Fruit fly (Drosophila melanogaster): ENCODE results near the gene Aos1.

Gene Aos1

DNA sequence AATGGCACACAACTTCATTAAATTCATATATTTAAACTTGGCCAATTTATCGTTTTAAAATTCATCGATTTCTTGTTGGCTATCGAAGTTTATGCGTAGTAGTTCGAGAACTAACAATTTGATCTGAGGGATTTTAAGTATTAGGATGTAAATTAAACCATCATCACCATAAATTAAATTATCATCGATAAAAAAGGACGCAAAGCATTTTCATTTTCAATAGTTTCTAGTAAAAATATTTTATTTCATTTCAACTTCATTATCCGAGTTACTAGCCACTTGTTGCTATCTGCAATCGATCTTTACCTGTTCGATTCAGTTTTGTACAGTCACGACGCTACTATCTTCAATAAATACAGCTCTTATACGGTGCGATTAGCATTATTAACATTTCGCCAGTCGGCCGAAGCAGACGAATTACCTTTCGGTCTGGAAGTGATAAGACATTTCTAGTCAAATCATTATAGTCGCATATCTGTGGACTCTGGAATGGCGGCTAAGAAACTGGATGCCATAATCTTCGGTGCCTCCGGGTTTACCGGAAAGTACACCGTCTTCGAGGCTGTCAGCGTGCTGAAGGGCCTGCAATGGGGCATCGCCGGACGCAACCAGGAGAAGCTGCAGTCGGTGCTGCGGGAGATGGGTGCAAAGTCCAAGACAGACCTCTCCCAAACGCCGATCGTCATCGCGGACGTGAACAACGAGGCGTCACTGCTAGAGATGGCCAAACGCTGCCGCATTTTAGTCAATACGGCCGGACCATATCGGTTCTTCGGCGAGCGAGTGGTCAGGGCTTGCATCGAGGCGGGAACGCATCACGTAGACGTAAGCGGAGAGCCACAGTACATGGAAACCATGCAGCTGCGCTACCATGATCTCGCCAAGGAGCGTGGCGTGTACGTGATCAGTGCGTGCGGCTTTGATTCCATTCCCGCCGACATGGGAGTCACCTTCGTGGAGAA lies 27.1 kb downstream of the Aos1 start, which contains the start of gene CG5167 (continued):
- TF ChIP-seq CTCF (GFP tag; optimal IDR thresholded peaks at IDR 0.05) (no peak), fd102C (GFP tag; optimal IDR thresholded peaks at IDR 0.05) (no peak), Dip3 (GFP tag; optimal IDR thresholded peaks at IDR 0.05) (peak; percentile 7), Bteb2 (GFP tag; optimal IDR thresholded peaks at IDR 0.05) (no peak), CG1529 (GFP tag; optimal IDR thresholded peaks at IDR 0.05) (no peak), CG8388 (GFP tag; optimal IDR thresholded peaks at IDR 0.05) (peak; percentile 24), Nf-YB (GFP tag; optimal IDR thresholded peaks at IDR 0.05) (no peak), CG4707 (GFP tag; optimal IDR thresholded peaks at IDR 0.05) (no peak), YL-1 (GFP tag; optimal IDR thresholded peaks at IDR 0.05) (no peak), CG2875 (GFP tag; optimal IDR thresholded peaks at IDR 0.05) (no peak), CG31441 (GFP tag; IDR thresholded peaks at IDR 0.05) (peak; percentile 38; the same call in 1 of the 2 replicates), Antp (GFP tag; optimal IDR thresholded peaks at IDR 0.05) (no peak), gce (GFP tag; IDR thresholded peaks at IDR 0.05) (0 out of 3 replicates have a peak, but pooled peaks have one; percentile 30), CG2129 (GFP tag; IDR thresholded peaks at IDR 0.05; ENCODE audit: partially characterized antibody) (no peak), kah (GFP tag; optimal IDR thresholded peaks at IDR 0.05) (peak; percentile 66), CG15601 (tag; optimal IDR thresholded peaks at IDR 0.05) (peak; percentile 37), jumu (GFP tag; optimal IDR thresholded peaks at IDR 0.05) (no peak), prd (optimal IDR thresholded peaks at IDR 0.05) (no peak), prd (GFP tag; IDR thresholded peaks at IDR 0.05) (no peak)

DNA sequence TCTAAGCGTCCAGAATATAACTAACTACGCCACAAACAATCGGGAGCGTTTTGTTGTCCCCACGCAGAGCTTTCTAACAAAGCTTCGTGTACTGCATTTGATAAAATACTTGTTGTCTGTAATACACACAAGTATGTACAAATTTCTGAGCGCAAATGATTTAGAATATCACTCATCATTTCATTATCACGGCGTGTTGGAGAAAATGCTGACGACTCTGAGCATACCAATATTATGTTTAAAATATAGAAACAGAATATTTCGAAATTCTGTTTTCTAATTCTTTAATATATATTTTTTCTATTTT lies 27.7 kb downstream of the Aos1 start, which contains the start of gene Cyp9f2:
Cyp9f2 (minus strand) TSS at position 101 of the 307 bp plus-strand sequence.
- TF ChIP-seq NFAT (GFP tag; IDR thresholded peaks at IDR 0.05) (no peak), bbx (GFP tag; IDR thresholded peaks at IDR 0.05; ENCODE audit: partially characterized antibody) (0 out of 2 replicates have a peak, but pooled peaks have one; percentile 8)

DNA sequence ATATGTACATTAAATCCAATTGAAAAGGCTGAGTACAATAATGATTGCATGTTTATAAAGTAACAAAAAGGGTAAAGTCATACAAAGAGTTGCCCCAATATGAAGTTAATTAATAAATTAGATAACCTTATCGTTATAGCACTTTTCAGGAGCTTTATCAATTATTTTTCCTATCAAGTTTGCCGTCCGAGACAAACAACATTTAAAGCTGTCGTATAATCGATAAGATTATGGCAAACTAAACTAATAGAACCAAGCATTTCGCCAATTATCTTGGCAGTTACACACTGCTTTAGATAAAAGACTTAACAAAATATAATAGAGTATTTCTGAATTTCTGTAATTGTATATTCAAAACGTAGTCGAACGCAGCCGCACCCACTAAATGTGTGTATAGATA lies 28.5 kb downstream of the Aos1 start:
- TF ChIP-seq Hey (tag; optimal IDR thresholded peaks at IDR 0.05) (no peak), Dref (GFP tag; IDR thresholded peaks at IDR 0.05) (no peak), Dfd (GFP tag; optimal IDR thresholded peaks at IDR 0.05) (no peak), exex (tag; optimal IDR thresholded peaks at IDR 0.05) (peak; percentile 92), Spps (tag; optimal IDR thresholded peaks at IDR 0.05) (no peak), CG34376 (GFP tag; optimal IDR thresholded peaks at IDR 0.05) (peak; percentile 54), Vsx1 (GFP tag; optimal IDR thresholded peaks at IDR 0.05) (peak; percentile 48), Blimp-1 (GFP tag; optimal IDR thresholded peaks at IDR 0.05) (no peak), D19A (tag; optimal IDR thresholded peaks at IDR 0.05) (peak; percentile 3), CG4730 (GFP tag; IDR thresholded peaks at IDR 0.05) (no peak), CG7963 (GFP tag; IDR thresholded peaks at IDR 0.05; ENCODE audit: partially characterized antibody) (no peak), NfI (GFP tag; optimal IDR thresholded peaks at IDR 0.05) (no peak), mirr (GFP tag; optimal IDR thresholded peaks at IDR 0.05) (peak; percentile 91), sens (GFP tag) (peak; percentile 49), CG9437 (GFP tag; optimal IDR thresholded peaks at IDR 0.05) (no peak), shn (GFP tag; optimal IDR thresholded peaks at IDR 0.05) (no peak), salm (tag; optimal IDR thresholded peaks at IDR 0.05) (peak; percentile 2), CG15696 (tag; optimal IDR thresholded peaks at IDR 0.05) (no peak), phol (tag; optimal IDR thresholded peaks at IDR 0.05) (no peak), NC2α (GFP tag; optimal IDR thresholded peaks at IDR 0.05) (no peak)
